Worm (Caenorhabditis elegans): ENCODE data around the gene npr-39.

DNA sequence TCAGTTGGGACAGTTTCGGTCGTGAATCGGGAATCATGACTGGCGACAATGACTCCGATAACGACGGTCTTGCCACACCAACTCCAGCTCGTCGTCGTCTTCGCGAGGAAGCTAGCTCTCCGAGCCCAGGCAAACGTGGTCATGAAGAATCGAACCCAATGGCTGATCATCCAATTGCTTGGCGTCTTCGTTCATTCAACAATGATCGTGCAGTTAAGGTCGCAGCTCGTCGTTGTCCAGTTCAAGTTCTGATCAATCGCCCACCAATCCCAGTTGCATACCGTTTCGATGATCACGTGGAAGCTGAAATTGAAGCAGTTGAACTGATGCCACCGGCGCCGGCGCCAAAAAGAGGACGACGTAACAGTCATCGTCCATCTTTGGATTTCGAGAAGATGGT is 19.7 kb upstream of the npr-39 start:
- TF ChIP-seq lin-38 (GFP tag; IDR thresholded peaks at IDR 0.05) (no peak), jun-1 (tag; optimal IDR thresholded peaks at IDR 0.05) (no peak), dve-1 (tag; optimal IDR thresholded peaks at IDR 0.05; ENCODE audit: insufficient read depth) (no peak), tra-1 (GFP tag; IDR thresholded peaks at IDR 0.05) (no peak), ceh-44 (GFP tag; IDR thresholded peaks at IDR 0.05) (no peak)

Data from whole organism, L4 larva.